Fruit fly (Drosophila melanogaster) whole organism, embryonic: ENCODE results near the gene Shc.

Source experiments
- Aef1 ChIP-seq: fragments of 200-800 bp; sonication (Bioruptor generic); IDR thresholded peaks from 3 replicates; pipeline ENCODE4 v1.3.6; 2022; ENCODE audit warnings: missing biosample characterization, missing genetic modification characterization
- B-H2 ChIP-seq: fragments of 200-800 bp; sonication (Bioruptor generic); optimal IDR thresholded peaks from 2 replicates; lab custom pipeline; 2018; ENCODE audit warnings: missing biosample characterization, mild to moderate bottlenecking, missing genetic modification characterization
- CG10431 ChIP-seq: fragments of 200-800 bp; sonication (Bioruptor generic); optimal IDR thresholded peaks from 3 replicates; lab custom pipeline; 2018; ENCODE audit warnings: missing biosample characterization, mild to moderate bottlenecking, missing genetic modification characterization
- CG13424 ChIP-seq: fragments of 200-800 bp; sonication (Bioruptor generic); optimal IDR thresholded peaks from 2 replicates; lab custom pipeline; 2019; ENCODE audit warnings: missing biosample characterization, mild to moderate bottlenecking, missing genetic modification characterization, moderate library complexity
- CG13624 ChIP-seq: fragments of 200-800 bp; sonication (Bioruptor generic); optimal IDR thresholded peaks from 2 replicates; lab custom pipeline; 2016; ENCODE audit warnings: missing biosample characterization, missing genetic modification characterization
- CG14860 ChIP-seq: fragments of 200-800 bp; sonication (Bioruptor generic); IDR thresholded peaks from 3 replicates; pipeline ENCODE4 v1.3.6; 2022; ENCODE audit warnings: missing biosample characterization, missing genetic modification characterization; ENCODE audit not compliant: partially characterized antibody
- CG15696 ChIP-seq: fragments of 200-800 bp; sonication (Bioruptor generic); optimal IDR thresholded peaks from 2 replicates; lab custom pipeline; 2019; ENCODE audit warnings: missing biosample characterization, mild to moderate bottlenecking, missing genetic modification characterization, moderate library complexity
- CG1602 ChIP-seq: fragments of 200-800 bp; sonication (Bioruptor generic); optimal IDR thresholded peaks from 3 replicates; lab custom pipeline; 2016; ENCODE audit warnings: missing biosample characterization, missing genetic modification characterization
- CG1603 ChIP-seq: fragments of 200-800 bp; sonication (Bioruptor generic); optimal IDR thresholded peaks from 2 replicates; lab custom pipeline; 2019; ENCODE audit warnings: missing biosample characterization, mild to moderate bottlenecking, missing genetic modification characterization, moderate library complexity
- CG17385 ChIP-seq: fragments of 200-800 bp; sonication (Bioruptor generic); optimal IDR thresholded peaks from 3 replicates; lab custom pipeline; 2018; ENCODE audit warnings: missing biosample characterization, mild to moderate bottlenecking, missing genetic modification characterization
- CG18262 ChIP-seq: fragments of 200-800 bp; optimal IDR thresholded peaks from 3 replicates; lab custom pipeline; 2019; ENCODE audit warnings: missing biosample characterization, mild to moderate bottlenecking, missing genetic modification characterization, moderate library complexity
- CG2712 ChIP-seq: fragments of 200-800 bp; optimal IDR thresholded peaks from 3 replicates; lab custom pipeline; 2019; ENCODE audit warnings: missing biosample characterization, mild to moderate bottlenecking, missing genetic modification characterization, moderate library complexity
- CG32532 ChIP-seq: fragments of 200-800 bp; sonication (Bioruptor generic); IDR thresholded peaks from 2 replicates; pipeline ENCODE4 v1.3.6; 2022; ENCODE audit warnings: missing biosample characterization, missing genetic modification characterization
- CG34422 ChIP-seq: fragments of 200-800 bp; sonication (Bioruptor generic); IDR thresholded peaks from 3 replicates; pipeline ENCODE4 v1.3.6; 2022; ENCODE audit warnings: missing biosample characterization, missing genetic modification characterization
- CG4282 ChIP-seq: fragments of 200-800 bp; sonication (Bioruptor generic); optimal IDR thresholded peaks from 2 replicates; lab custom pipeline; 2016; ENCODE audit warnings: missing biosample characterization, missing genetic modification characterization
- CG4360 ChIP-seq: fragments of 200-800 bp; sonication (Bioruptor generic); IDR thresholded peaks from 2 replicates; pipeline ENCODE4 v1.3.6; 2022; ENCODE audit warnings: missing biosample characterization, missing genetic modification characterization
- CG4404 ChIP-seq: fragments of 200-800 bp; sonication (Bioruptor generic); IDR thresholded peaks from 2 replicates; pipeline ENCODE4 v1.3.6; 2022; ENCODE audit warnings: missing biosample characterization, missing genetic modification characterization
- CG5180 ChIP-seq: fragments of 200-800 bp; sonication (Bioruptor generic); optimal IDR thresholded peaks from 3 replicates; lab custom pipeline; 2017; ENCODE audit warnings: missing biosample characterization, missing genetic modification characterization, mild to moderate bottlenecking, moderate library complexity, missing genetic modification reagents
- CG6813 ChIP-seq: fragments of 200-800 bp; sonication (Bioruptor generic); optimal IDR thresholded peaks from 2 replicates; lab custom pipeline; 2017; ENCODE audit warnings: missing biosample characterization, missing genetic modification characterization, mild to moderate bottlenecking, moderate library complexity, missing genetic modification reagents
- CoRest ChIP-seq: fragments of 200-800 bp; sonication (Bioruptor generic); optimal IDR thresholded peaks from 3 replicates; lab custom pipeline; 2018; ENCODE audit warnings: missing biosample characterization, mild to moderate bottlenecking, missing genetic modification characterization, moderate library complexity
- E2f1 ChIP-seq: fragments of 200-800 bp; sonication (Bioruptor generic); IDR thresholded peaks from 2 replicates; pipeline ENCODE4 v1.3.6; 2022; ENCODE audit warnings: missing biosample characterization, missing genetic modification characterization
- Ets97D ChIP-seq: fragments of 200-800 bp; sonication (Bioruptor generic); optimal IDR thresholded peaks from 3 replicates; lab custom pipeline; 2016; ENCODE audit warnings: missing biosample characterization, missing genetic modification characterization
- Hr3 ChIP-seq: fragments of 200-800 bp; sonication (Bioruptor generic); optimal IDR thresholded peaks from 3 replicates; lab custom pipeline; 2016; ENCODE audit warnings: missing biosample characterization, missing genetic modification characterization
- Hsf ChIP-seq: fragments of 200-800 bp; sonication (Bioruptor generic); optimal IDR thresholded peaks from 3 replicates; lab custom pipeline; 2016; ENCODE audit warnings: missing biosample characterization, missing genetic modification characterization
- MESR4 ChIP-seq: fragments of 200-800 bp; sonication (Bioruptor generic); optimal IDR thresholded peaks from 2 replicates; lab custom pipeline; 2018; ENCODE audit warnings: missing biosample characterization, mild to moderate bottlenecking, missing genetic modification characterization, moderate library complexity
- MTF-1 ChIP-seq: fragments of 200-800 bp; sonication (Bioruptor generic); optimal IDR thresholded peaks from 2 replicates; lab custom pipeline; 2018; ENCODE audit warnings: missing biosample characterization, mild to moderate bottlenecking, missing genetic modification characterization, borderline replicate concordance
- Neu2 ChIP-seq: fragments of 200-800 bp; sonication (Bioruptor generic); optimal IDR thresholded peaks from 3 replicates; lab custom pipeline; 2016; ENCODE audit warnings: missing biosample characterization, missing genetic modification characterization, borderline replicate concordance
- Sin3A ChIP-seq: fragments of >200 bp; optimal IDR thresholded peaks from 2 replicates; lab custom pipeline; 2018
- Tbp ChIP-seq: fragments of >200 bp; optimal IDR thresholded peaks from 2 replicates; lab custom pipeline; 2018; ENCODE audit warnings: missing biosample characterization, missing genetic modification characterization
- az2 ChIP-seq: fragments of 200-800 bp; sonication (Bioruptor generic); optimal IDR thresholded peaks from 3 replicates; lab custom pipeline; 2016; ENCODE audit warnings: missing biosample characterization, missing genetic modification characterization
- bigmax ChIP-seq: fragments of 200-800 bp; sonication (Bioruptor generic); optimal IDR thresholded peaks from 2 replicates; lab custom pipeline; 2018; ENCODE audit warnings: missing biosample characterization, mild to moderate bottlenecking, missing genetic modification characterization
- ci ChIP-seq: fragments of 200-800 bp; sonication (Bioruptor generic); IDR thresholded peaks from 3 replicates; pipeline ENCODE4 v1.3.6; 2022; ENCODE audit warnings: missing biosample characterization, missing genetic modification characterization
- croc ChIP-seq: fragments of 200-800 bp; sonication (Bioruptor generic); conservative IDR thresholded peaks from 3 replicates; pipeline ENCODE4 v1.3.6; 2022; ENCODE audit warnings: missing biosample characterization, missing genetic modification characterization
- crol ChIP-seq: fragments of 200-800 bp; sonication (Bioruptor generic); IDR thresholded peaks from 2 replicates; pipeline ENCODE4 v1.3.6; 2022; ENCODE audit warnings: missing biosample characterization, missing genetic modification characterization
- cwo ChIP-seq: fragments of 200-800 bp; sonication (Bioruptor generic); optimal IDR thresholded peaks from 3 replicates; lab custom pipeline; 2017; ENCODE audit warnings: missing biosample characterization, missing genetic modification characterization, mild to moderate bottlenecking, moderate library complexity, missing genetic modification reagents
- da ChIP-seq: fragments of 200-800 bp; sonication (Bioruptor generic); optimal IDR thresholded peaks from 2 replicates; lab custom pipeline; 2016; ENCODE audit warnings: missing biosample characterization, missing genetic modification characterization
- disco-r ChIP-seq: fragments of 200-800 bp; sonication (Bioruptor generic); optimal IDR thresholded peaks from 2 replicates; lab custom pipeline; 2016; ENCODE audit warnings: missing biosample characterization, missing genetic modification characterization
- dm ChIP-seq: fragments of 200-800 bp; sonication (Bioruptor generic); optimal IDR thresholded peaks from 3 replicates; lab custom pipeline; 2016; ENCODE audit warnings: missing biosample characterization, missing genetic modification characterization
- emc ChIP-seq: fragments of 200-800 bp; sonication (Bioruptor generic); optimal IDR thresholded peaks from 2 replicates; lab custom pipeline; 2016; ENCODE audit warnings: missing biosample characterization, missing genetic modification characterization
- gcm2 ChIP-seq: fragments of 200-800 bp; sonication (Bioruptor generic); optimal IDR thresholded peaks from 2 replicates; lab custom pipeline; 2016; ENCODE audit warnings: missing biosample characterization, missing genetic modification characterization
- gfzf ChIP-seq: fragments of 200-800 bp; sonication (Bioruptor generic); optimal IDR thresholded peaks from 2 replicates; lab custom pipeline; 2016; ENCODE audit warnings: missing biosample characterization, mild to moderate bottlenecking, missing genetic modification characterization, moderate library complexity
- lmd ChIP-seq: fragments of 200-800 bp; sonication (Bioruptor generic); IDR thresholded peaks from 2 replicates; pipeline ENCODE4 v1.3.6; 2022; ENCODE audit warnings: missing biosample characterization, missing genetic modification characterization
- nau ChIP-seq: fragments of 200-800 bp; sonication (Bioruptor generic); optimal IDR thresholded peaks from 3 replicates; lab custom pipeline; 2017; ENCODE audit warnings: missing biosample characterization, mild to moderate bottlenecking, missing genetic modification characterization, missing genetic modification reagents
- nerfin-2 ChIP-seq: fragments of 200-800 bp; sonication (Bioruptor generic); IDR thresholded peaks from 2 replicates; pipeline ENCODE4 v1.3.6; 2022; ENCODE audit warnings: missing biosample characterization, missing genetic modification characterization; ENCODE audit not compliant: partially characterized antibody
- pan ChIP-seq, 4 experiments: fragments of >200 bp in 3 of 4; fragments of 200-800 bp in 1 of 4; sonication (Bioruptor generic) in 1 of 4; optimal IDR thresholded peaks in 3 of 4; IDR thresholded peaks in 1 of 4; 2 replicates each; pipeline versions ENCODE4 v1.3.6 to Lab custom; 2017 to 2022; ENCODE audit warnings: missing biosample characterization in 2 of 4, missing genetic modification characterization in 2 of 4, mixed read lengths in 1 of 4
- pb ChIP-seq: fragments of 200-800 bp; sonication (Bioruptor generic); optimal IDR thresholded peaks from 3 replicates; lab custom pipeline; 2016; ENCODE audit warnings: missing biosample characterization, missing genetic modification characterization
- pfk ChIP-seq: fragments of 200-800 bp; sonication (Bioruptor generic); optimal IDR thresholded peaks from 2 replicates; lab custom pipeline; 2018; ENCODE audit warnings: missing biosample characterization, mild to moderate bottlenecking, missing genetic modification characterization, moderate library complexity
- pum ChIP-seq: fragments of 200-800 bp; sonication (Bioruptor generic); optimal IDR thresholded peaks from 2 replicates; lab custom pipeline; 2016; ENCODE audit warnings: missing biosample characterization, missing genetic modification characterization
- trem ChIP-seq: fragments of 200-800 bp; optimal IDR thresholded peaks from 3 replicates; lab custom pipeline; 2019; ENCODE audit warnings: missing biosample characterization, mild to moderate bottlenecking, missing genetic modification characterization, moderate library complexity
- ttk ChIP-seq: fragments of 200-800 bp; sonication (Bioruptor generic); IDR thresholded peaks from 2 replicates; pipeline ENCODE4 v2.1.2; 2022; ENCODE audit warnings: missing biosample characterization, missing genetic modification characterization

The Shc gene

DNA sequence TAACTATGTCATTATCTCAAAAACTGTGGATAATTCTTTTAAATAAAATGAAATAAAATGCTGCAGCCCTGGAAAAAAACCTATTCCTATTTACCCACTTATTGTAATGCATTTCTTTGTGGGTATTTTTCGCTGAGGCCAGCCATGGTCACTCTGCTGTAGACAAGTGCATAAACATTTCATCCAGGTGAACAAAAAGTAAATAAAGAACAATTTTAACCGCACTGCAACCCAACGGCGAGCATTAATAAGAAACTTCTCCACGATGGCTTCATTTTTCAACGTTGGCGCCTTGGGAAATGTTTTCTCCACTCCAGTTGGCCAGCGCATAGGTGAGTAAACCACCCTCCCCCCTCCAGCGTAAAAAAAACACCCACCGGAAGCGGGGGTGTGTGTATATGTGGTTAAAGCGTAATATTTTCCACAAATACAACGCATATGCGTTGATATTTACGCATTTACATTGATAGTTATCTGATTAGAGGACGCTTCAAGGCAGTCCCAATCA lies 20.0 kb downstream of the Shc start, which contains the start of gene CG3529 (continued):
- TF ChIP-seq ttk (GFP tag; lab: Robert Waterston, UW) (peak; percentile 23; the same call in 1 of the 2 replicates), Neu2 (no peak), trem (tag; lab: Kevin White, UChicago) (peak; percentile 61), ci (GFP tag; lab: Robert Waterston, UW) (peak; percentile 54; the same call in 1 of the 3 replicates), gfzf (GFP tag; lab: Kevin White, UChicago) (peak; percentile 92), B-H2 (GFP tag; lab: Kevin White, UChicago) (peak; percentile 64), pum (no peak), CoRest (tag; lab: Kevin White, UChicago) (peak; percentile 49), CG34422 (GFP tag; lab: Robert Waterston, UW) (peak; percentile 44; the same call in 1 of the 3 replicates), Hsf (GFP tag; lab: Kevin White, UChicago) (no peak), CG4282 (GFP tag; lab: Kevin White, UChicago) (no peak), Ets97D (GFP tag; lab: Kevin White, UChicago) (peak; percentile 67), cwo (GFP tag; lab: Kevin White, UChicago) (no peak), CG13624 (peak; percentile 32), CG4360 (GFP tag; lab: Robert Waterston, UW) (no peak), disco-r (peak; percentile 39), CG15696 (tag; lab: Kevin White, UChicago) (peak; percentile 20), CG17385 (peak; percentile 49), Tbp (no peak), CG1602 (GFP tag; lab: Kevin White, UChicago) (peak; percentile 5), CG2712 (tag; lab: Kevin White, UChicago) (peak; percentile 57), az2 (peak; percentile 10), MTF-1 (GFP tag; lab: Kevin White, UChicago) (peak; percentile 36), CG10431 (GFP tag; lab: Kevin White, UChicago) (no peak), Aef1 (GFP tag; lab: Robert Waterston, UW) (no peak), da (GFP tag; lab: Kevin White, UChicago) (peak; percentile 15), dm (GFP tag; lab: Kevin White, UChicago) (no peak), emc (GFP tag; lab: Kevin White, UChicago) (no peak), CG5180 (peak; percentile 45), nau (GFP tag; lab: Kevin White, UChicago) (peak; percentile 7), E2f1 (GFP tag; lab: Robert Waterston, UW) (no peak), Sin3A (lab: Kevin White, UChicago) (peak; percentile 25), croc (GFP tag; lab: Robert Waterston, UW) (no peak), CG18262 (tag; lab: Kevin White, UChicago) (peak; percentile 18), CG32532 (peak; percentile 47), CG1603 (tag; lab: Kevin White, UChicago) (peak; percentile 57), pfk (peak; percentile 16), CG13424 (tag; lab: Kevin White, UChicago) (peak; percentile 47), pb (GFP tag; lab: Kevin White, UChicago) (no peak), pan (optimal IDR thresholded peaks at IDR 0.05; lab: Kevin White, UChicago) (no peak), pan (GFP tag; optimal IDR thresholded peaks at IDR 0.05 in 1 of 2, IDR thresholded peaks at IDR 0.05 in 1 of 2) (no peak), gcm2 (GFP tag; lab: Kevin White, UChicago) (no peak), CG14860 (GFP tag; lab: Robert Waterston, UW) (no peak), crol (GFP tag; lab: Robert Waterston, UW) (peak; percentile 89), CG6813 (GFP tag; lab: Kevin White, UChicago) (no peak), nerfin-2 (0 out of 2 replicates have a peak, but pooled peaks have one; percentile 26), Hr3 (GFP tag; lab: Kevin White, UChicago) (no peak), lmd (GFP tag; lab: Robert Waterston, UW) (no peak; the same call in 1 of the 2 replicates), CG4404 (GFP tag; lab: Robert Waterston, UW) (no peak), MESR4 (peak; percentile 75), bigmax (GFP tag; lab: Kevin White, UChicago) (peak; percentile 1)
